Fruit fly (Drosophila melanogaster): ENCODE data around the gene CG3061.

- TF ChIP-seq Dfd (GFP tag; optimal IDR thresholded peaks at IDR 0.05), result no peak
- 0 out of 2 replicates have a peak, but pooled peaks have one; percentile 42 for TF ChIP-seq CG5953 (GFP tag; IDR thresholded peaks at IDR 0.05)
Measured at dm6 chr3R:14056320-14057053, 24.3 kb downstream of the CG3061 start, which contains the start of gene foxo.
